Fruit fly (Drosophila melanogaster): ENCODE measurements around the gene CG9330.

CG9330 gene

dm6 chr3L:19585979-19586378, at the start of gene CG9330, which contains the start of gene CG9231 (continued):
- TF ChIP-seq Dip2 (GFP tag; IDR thresholded peaks at IDR 0.05) (no peak), CG17829 (tag; optimal IDR thresholded peaks at IDR 0.05) (peak; percentile 54), Stat92E (GFP tag; optimal IDR thresholded peaks at IDR 0.05) (peak in 1 of 3 experiments; percentile 42), CG18476 (GFP tag; optimal IDR thresholded peaks at IDR 0.05) (no peak), CG10431 (GFP tag; optimal IDR thresholded peaks at IDR 0.05) (peak; percentile 65), CG31441 (GFP tag; IDR thresholded peaks at IDR 0.05) (peak; percentile 24; the same call in 1 of the 2 replicates), HHEX (GFP tag; optimal IDR thresholded peaks at IDR 0.05) (no peak), CG3726 (GFP tag; IDR thresholded peaks at IDR 0.05) (no peak), fru (optimal IDR thresholded peaks at IDR 0.05) (no peak), insv (GFP tag; optimal IDR thresholded peaks at IDR 0.05) (peak in 1 of 2 experiments; percentile 46), CG2678 (tag; optimal IDR thresholded peaks at IDR 0.05) (peak; percentile 28), Side (GFP tag; optimal IDR thresholded peaks at IDR 0.05) (peak; percentile 5), slbo (GFP tag; IDR thresholded peaks at IDR 0.05) (no peak), D19A (tag; optimal IDR thresholded peaks at IDR 0.05) (peak; percentile 48), Neu2 (GFP tag; optimal IDR thresholded peaks at IDR 0.05; ENCODE audit: borderline replicate concordance) (no peak), pum (GFP tag; optimal IDR thresholded peaks at IDR 0.05) (peak; percentile 18), pan (optimal IDR thresholded peaks at IDR 0.05) (no peak), pan (GFP tag; optimal IDR thresholded peaks at IDR 0.05 in 1 of 2, IDR thresholded peaks at IDR 0.05 in 1 of 2) (peak in 1 of 2 experiments; percentile 60), CG2120 (GFP tag; optimal IDR thresholded peaks at IDR 0.05) (peak; percentile 52), lab (GFP tag; optimal IDR thresholded peaks at IDR 0.05) (no peak), Lhr (GFP tag; optimal IDR thresholded peaks at IDR 0.05) (peak; percentile 69), CG1603 (tag; optimal IDR thresholded peaks at IDR 0.05) (peak; percentile 52), row (GFP tag; IDR thresholded peaks at IDR 0.05) (peak; percentile 52; the same call in 1 of the 3 replicates), sug (tag; optimal IDR thresholded peaks at IDR 0.05) (peak; percentile 36), emc (GFP tag; optimal IDR thresholded peaks at IDR 0.05) (no peak), dmrt11E (tag; optimal IDR thresholded peaks at IDR 0.05) (no peak), CG6654 (GFP tag; optimal IDR thresholded peaks at IDR 0.05) (no peak), da (GFP tag; optimal IDR thresholded peaks at IDR 0.05) (no peak), chn (GFP tag; optimal IDR thresholded peaks at IDR 0.05) (peak; percentile 1), Hr3 (GFP tag; optimal IDR thresholded peaks at IDR 0.05) (no peak), CG32767 (GFP tag; IDR thresholded peaks at IDR 0.05) (no peak), Oli (tag; optimal IDR thresholded peaks at IDR 0.05) (no peak), CG17359 (tag; optimal IDR thresholded peaks at IDR 0.05) (no peak), Dad (GFP tag; optimal IDR thresholded peaks at IDR 0.05) (peak; percentile 3), kni (GFP tag; optimal IDR thresholded peaks at IDR 0.05) (peak; percentile 38), CG1602 (GFP tag; optimal IDR thresholded peaks at IDR 0.05) (peak; percentile 17), Dbx (GFP tag; IDR thresholded peaks at IDR 0.05) (no peak), en (GFP tag; optimal IDR thresholded peaks at IDR 0.05) (no peak), CG12071 (GFP tag; optimal IDR thresholded peaks at IDR 0.05) (no peak), CG8359 (GFP tag; optimal IDR thresholded peaks at IDR 0.05; ENCODE audit: borderline replicate concordance) (no peak), CkIIα-i1 (GFP tag; IDR thresholded peaks at IDR 0.05) (no peak), jing (GFP tag; optimal IDR thresholded peaks at IDR 0.05) (no peak), unpg (GFP tag; optimal IDR thresholded peaks at IDR 0.05) (peak; percentile 15), seq (GFP tag; IDR thresholded peaks at IDR 0.05) (no peak), Dp (GFP tag; optimal IDR thresholded peaks at IDR 0.05) (peak; percentile 39), schlank (tag; optimal IDR thresholded peaks at IDR 0.05) (no peak), knrl (GFP tag; IDR thresholded peaks at IDR 0.05; ENCODE audit: partially characterized antibody) (0 out of 3 replicates have a peak, but pooled peaks have one; percentile 32), Sry-δ (GFP tag; optimal IDR thresholded peaks at IDR 0.05) (peak; percentile 22), trh (GFP tag; optimal IDR thresholded peaks at IDR 0.05) (no peak), shn (GFP tag; optimal IDR thresholded peaks at IDR 0.05) (no peak), CG4424 (GFP tag; optimal IDR thresholded peaks at IDR 0.05) (no peak)
